Worm (Caenorhabditis elegans) whole organism, L3 larva: ENCODE results near the gene F20E11.17.

Experiments
- aly-2 ChIP-seq: fragments of 150-350 bp; optimal IDR thresholded peaks from 2 replicates; lab custom pipeline; 2014; ENCODE audit warnings: missing biosample characterization, missing genetic modification characterization
- ceh-9 ChIP-seq: sonication (generic microtip); optimal IDR thresholded peaks from 2 replicates; lab custom pipeline; 2018; ENCODE audit warnings: missing biosample characterization, missing genetic modification characterization
- daf-12 ChIP-seq: fragments of 150-350 bp; optimal IDR thresholded peaks from 2 replicates; lab custom pipeline; 2014; ENCODE audit warnings: missing biosample characterization, missing genetic modification reagents, missing genetic modification characterization
- elt-1 ChIP-seq: fragments of 150-350 bp; optimal IDR thresholded peaks from 2 replicates; lab custom pipeline; 2014; ENCODE audit warnings: missing biosample characterization, missing genetic modification characterization
- elt-2 ChIP-seq: sonication (generic microtip); optimal IDR thresholded peaks from 2 replicates; lab custom pipeline; 2016; ENCODE audit warnings: missing genetic modification reagents, mild to moderate bottlenecking, missing genetic modification characterization, missing compliant biosample characterization
- elt-3 ChIP-seq, 3 experiments: fragments of 150-350 bp in 1 of 3; sonication (generic microtip) in 2 of 3; optimal IDR thresholded peaks; 2 replicates in 2 of 3; 4 replicates in 1 of 3; lab custom pipeline; 2014 to 2017; ENCODE audit warnings: missing biosample characterization in 3 of 3, missing genetic modification characterization in 3 of 3
- eor-1 ChIP-seq, 2 experiments: fragments of 150-350 bp; optimal IDR thresholded peaks; 2 replicates each; lab custom pipeline; 2014 to 2018; ENCODE audit warnings: missing biosample characterization in 2 of 2, missing genetic modification characterization in 2 of 2
- fkh-10 ChIP-seq: sonication (generic microtip); optimal IDR thresholded peaks from 2 replicates; lab custom pipeline; 2017; ENCODE audit warnings: missing biosample characterization, missing genetic modification reagents, missing genetic modification characterization
- fkh-2 ChIP-seq: fragments of 150-350 bp; optimal IDR thresholded peaks from 2 replicates; lab custom pipeline; 2014; ENCODE audit warnings: missing biosample characterization, missing genetic modification reagents, missing genetic modification characterization
- hmg-11 ChIP-seq: sonication (generic microtip); optimal IDR thresholded peaks from 2 replicates; lab custom pipeline; 2016; ENCODE audit warnings: missing genetic modification characterization, missing compliant biosample characterization
- lin-15B ChIP-seq: fragments of 150-350 bp; optimal IDR thresholded peaks from 2 replicates; lab custom pipeline; 2014; ENCODE audit warnings: missing biosample characterization, missing genetic modification characterization
- lin-39 ChIP-seq: fragments of 150-350 bp; optimal IDR thresholded peaks from 2 replicates; lab custom pipeline; 2018; ENCODE audit warnings: missing biosample characterization, missing genetic modification reagents, missing genetic modification characterization
- lsy-12 ChIP-seq: sonication (generic microtip); optimal IDR thresholded peaks from 2 replicates; lab custom pipeline; 2016; ENCODE audit warnings: mild to moderate bottlenecking, missing genetic modification characterization, missing compliant biosample characterization
- mdl-1 ChIP-seq: fragments of 150-350 bp; optimal IDR thresholded peaks from 2 replicates; lab custom pipeline; 2014; ENCODE audit warnings: missing biosample characterization, missing genetic modification characterization
- mml-1 ChIP-seq: fragments of 150-350 bp; sonication (generic microtip); optimal IDR thresholded peaks from 3 replicates; lab custom pipeline; 2014; ENCODE audit warnings: missing biosample characterization, missing genetic modification characterization
- nfya-1 ChIP-seq: sonication (generic microtip); optimal IDR thresholded peaks from 2 replicates; lab custom pipeline; 2017; ENCODE audit warnings: missing genetic modification characterization, mild to moderate bottlenecking, missing compliant biosample characterization, antibody characterized with exemption, moderate library complexity; ENCODE audit not compliant: insufficient read depth
- nhr-11 ChIP-seq: fragments of 150-350 bp; optimal IDR thresholded peaks from 2 replicates; lab custom pipeline; 2014; ENCODE audit warnings: missing biosample characterization, missing genetic modification characterization
- nhr-12 ChIP-seq: fragments of 150-350 bp; optimal IDR thresholded peaks from 2 replicates; lab custom pipeline; 2014; ENCODE audit warnings: missing biosample characterization, missing genetic modification characterization
- nhr-28 ChIP-seq: fragments of 150-350 bp; optimal IDR thresholded peaks from 2 replicates; lab custom pipeline; 2014; ENCODE audit warnings: missing biosample characterization, missing genetic modification characterization
- nhr-43 ChIP-seq: sonication (generic microtip); optimal IDR thresholded peaks from 2 replicates; lab custom pipeline; 2016; ENCODE audit warnings: mild to moderate bottlenecking, missing genetic modification characterization, missing compliant biosample characterization; ENCODE audit not compliant: poor library complexity, severe bottlenecking
- nhr-77 ChIP-seq: fragments of 150-350 bp; optimal IDR thresholded peaks from 2 replicates; lab custom pipeline; 2014; ENCODE audit warnings: missing biosample characterization, missing genetic modification characterization
- pha-4 ChIP-seq: fragments of 150-350 bp; optimal IDR thresholded peaks from 2 replicates; lab custom pipeline; 2014; ENCODE audit warnings: missing biosample characterization, missing genetic modification reagents, missing genetic modification characterization
- sea-2 ChIP-seq: fragments of 150-350 bp; sonication (generic microtip); optimal IDR thresholded peaks from 4 replicates; lab custom pipeline; 2014; ENCODE audit warnings: missing biosample characterization, missing genetic modification reagents, missing genetic modification characterization
- tbx-2 ChIP-seq: sonication (generic microtip); optimal IDR thresholded peaks from 2 replicates; lab custom pipeline; 2016; ENCODE audit warnings: mild to moderate bottlenecking, missing genetic modification characterization, missing compliant biosample characterization

F20E11.17 gene

DNA sequence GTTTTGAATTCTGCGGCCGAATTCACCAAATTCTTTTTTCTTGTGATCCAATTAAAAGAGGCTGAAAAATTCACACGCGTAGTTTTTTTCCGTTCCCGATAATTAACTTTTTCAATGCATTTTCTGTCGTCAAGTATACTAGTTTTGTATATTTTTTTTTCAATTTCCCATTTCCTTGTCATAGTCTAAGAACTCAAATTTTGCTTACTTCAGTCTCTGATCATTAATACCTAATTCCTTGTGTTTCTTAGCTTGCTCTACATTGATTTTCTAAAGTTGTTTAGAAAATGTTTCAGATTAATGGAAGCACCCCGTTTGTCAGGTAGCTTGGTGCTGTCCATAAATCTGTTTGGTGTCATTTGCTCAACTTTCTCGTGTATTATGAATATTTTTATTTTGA is 38.2 kb downstream of the F20E11.17 start, which contains the start of gene srbc-27:
Gene srbc-27 (plus strand): TSS at position 301 of the 400 bp plus-strand sequence.
- TF ChIP-seq nhr-77 (tag; lab: Kevin White, UChicago) (no peak), elt-2 (tag; lab: Kevin White, UChicago) (no peak), nhr-43 (tag; lab: Kevin White, UChicago) (no peak), sea-2 (GFP tag; lab: Kevin White, UChicago) (no peak), mdl-1 (tag; lab: Kevin White, UChicago) (no peak), nfya-1 (tag; lab: Kevin White, UChicago) (no peak), nhr-11 (no peak), hmg-11 (no peak), ceh-9 (tag; lab: Kevin White, UChicago) (no peak), nhr-12 (tag; lab: Kevin White, UChicago) (no peak), lin-39 (no peak), elt-1 (tag; lab: Kevin White, UChicago) (no peak), pha-4 (tag; lab: Kevin White, UChicago) (no peak), lin-15B (no peak)

- TF ChIP-seq aly-2 (tag; lab: Kevin White, UChicago), result no peak
- TF ChIP-seq elt-2 (tag; lab: Kevin White, UChicago), result no peak
- no peak for TF ChIP-seq lsy-12 (tag; lab: Kevin White, UChicago)
- TF ChIP-seq nhr-28 (tag; lab: Kevin White, UChicago), result no peak
- TF ChIP-seq nfya-1 (tag; lab: Kevin White, UChicago), result no peak
- TF ChIP-seq fkh-10 (GFP tag; lab: Kevin White, UChicago), result no peak
- TF ChIP-seq eor-1 (tag; optimal IDR thresholded peaks at IDR 0.05; lab: Kevin White, UChicago), result no peak
- no peak for TF ChIP-seq ceh-9 (tag; lab: Kevin White, UChicago)
- TF ChIP-seq mml-1 (tag; lab: Kevin White, UChicago), result no peak
These were observed 39.0 kb downstream of the F20E11.17 start, which contains the start of gene T27C5.10 for ce11 chrV:17430066-17430465. Gene T27C5.10, minus strand, starts transcription at chrV:17430166.

ce11 chrV:17429262-17429661 is 39.8 kb downstream of the F20E11.17 start:
- TF ChIP-seq elt-3 (tag; optimal IDR thresholded peaks at IDR 0.05; lab: Kevin White, UChicago), result no peak
- no peak for TF ChIP-seq nfya-1 (tag; lab: Kevin White, UChicago)
- no peak for TF ChIP-seq tbx-2 (tag; lab: Kevin White, UChicago)
- TF ChIP-seq daf-12, result no peak
- no peak for TF ChIP-seq fkh-2
